Fruit fly (Drosophila melanogaster) whole organism, embryonic: ENCODE measurements around the gene CG15200.

Experiments
- Blimp-1 ChIP-seq: fragments of 200-800 bp; sonication (Bioruptor generic); optimal IDR thresholded peaks from 3 replicates; lab custom pipeline; 2018; ENCODE audit warnings: missing biosample characterization, missing genetic modification characterization, mild to moderate bottlenecking, moderate library complexity, missing genetic modification reagents
- CG10979 ChIP-seq: fragments of 200-800 bp; sonication (Bioruptor generic); optimal IDR thresholded peaks from 2 replicates; lab custom pipeline; 2018; ENCODE audit warnings: missing biosample characterization, mild to moderate bottlenecking, missing genetic modification characterization, moderate library complexity
- CG11695 ChIP-seq: fragments of 200-800 bp; sonication (Bioruptor generic); IDR thresholded peaks from 3 replicates; pipeline ENCODE4 v1.3.6; 2022; ENCODE audit warnings: missing biosample characterization, missing genetic modification characterization
- CG12659 ChIP-seq: fragments of 200-800 bp; sonication (Bioruptor generic); optimal IDR thresholded peaks from 3 replicates; lab custom pipeline; 2017; ENCODE audit warnings: mild to moderate bottlenecking, missing biosample characterization, missing genetic modification reagents, missing genetic modification characterization
- CG14441 ChIP-seq: fragments of 200-800 bp; sonication (Bioruptor generic); IDR thresholded peaks from 2 replicates; pipeline ENCODE4 v1.3.6; 2022; ENCODE audit warnings: missing biosample characterization, missing genetic modification characterization
- CG15696 ChIP-seq: fragments of 200-800 bp; sonication (Bioruptor generic); optimal IDR thresholded peaks from 2 replicates; lab custom pipeline; 2019; ENCODE audit warnings: missing biosample characterization, mild to moderate bottlenecking, missing genetic modification characterization, moderate library complexity
- CG1603 ChIP-seq: fragments of 200-800 bp; sonication (Bioruptor generic); optimal IDR thresholded peaks from 2 replicates; lab custom pipeline; 2019; ENCODE audit warnings: missing biosample characterization, mild to moderate bottlenecking, missing genetic modification characterization, moderate library complexity
- CG17359 ChIP-seq: fragments of 200-800 bp; sonication (Bioruptor generic); optimal IDR thresholded peaks from 3 replicates; lab custom pipeline; 2018; ENCODE audit warnings: missing biosample characterization, mild to moderate bottlenecking, missing genetic modification characterization, moderate library complexity
- CG34422 ChIP-seq: fragments of 200-800 bp; sonication (Bioruptor generic); IDR thresholded peaks from 3 replicates; pipeline ENCODE4 v1.3.6; 2022; ENCODE audit warnings: missing biosample characterization, missing genetic modification characterization
- CG3995 ChIP-seq: fragments of 200-800 bp; sonication (Bioruptor generic); optimal IDR thresholded peaks from 3 replicates; lab custom pipeline; 2016; ENCODE audit warnings: missing biosample characterization, missing genetic modification characterization
- CG4730 ChIP-seq: fragments of 200-800 bp; sonication (Bioruptor generic); IDR thresholded peaks from 2 replicates; pipeline ENCODE4 v1.3.6; 2022; ENCODE audit warnings: missing biosample characterization, missing genetic modification characterization
- CG6689 ChIP-seq: fragments of 200-800 bp; sonication (Bioruptor generic); IDR thresholded peaks from 2 replicates; pipeline ENCODE4 v1.3.6; 2022; ENCODE audit warnings: missing biosample characterization, missing genetic modification characterization
- CkIIα-i1 ChIP-seq: fragments of 200-800 bp; sonication (Bioruptor generic); IDR thresholded peaks from 2 replicates; pipeline ENCODE4 v1.3.6; 2022; ENCODE audit warnings: missing biosample characterization, missing genetic modification characterization
- Drgx ChIP-seq: fragments of 200-800 bp; sonication (Bioruptor generic); IDR thresholded peaks from 2 replicates; pipeline ENCODE4 v1.3.6; 2022; ENCODE audit warnings: missing biosample characterization, missing genetic modification characterization
- Fer3 ChIP-seq: fragments of 200-800 bp; sonication (Bioruptor generic); optimal IDR thresholded peaks from 2 replicates; lab custom pipeline; 2018; ENCODE audit warnings: missing biosample characterization, mild to moderate bottlenecking, missing genetic modification characterization, moderate library complexity
- Hsf ChIP-seq: fragments of 200-800 bp; sonication (Bioruptor generic); optimal IDR thresholded peaks from 3 replicates; lab custom pipeline; 2016; ENCODE audit warnings: missing biosample characterization, missing genetic modification characterization
- Lhr ChIP-seq: fragments of 200-800 bp; sonication (Bioruptor generic); optimal IDR thresholded peaks from 3 replicates; lab custom pipeline; 2017; ENCODE audit warnings: mild to moderate bottlenecking, missing biosample characterization, missing genetic modification reagents, missing genetic modification characterization
- MESR4 ChIP-seq: fragments of 200-800 bp; sonication (Bioruptor generic); optimal IDR thresholded peaks from 2 replicates; lab custom pipeline; 2018; ENCODE audit warnings: missing biosample characterization, mild to moderate bottlenecking, missing genetic modification characterization, moderate library complexity
- Med ChIP-seq: fragments of 200-800 bp; sonication (Bioruptor generic); peaks from one replicate; lab custom pipeline; 2016; ENCODE audit warnings: missing biosample characterization, missing genetic modification characterization, mild to moderate bottlenecking, inconsistent platforms, moderate library complexity
- NC2β ChIP-seq: fragments of 200-800 bp; sonication (Bioruptor generic); optimal IDR thresholded peaks from 2 replicates; lab custom pipeline; 2016; ENCODE audit warnings: missing biosample characterization, missing genetic modification characterization
- Opbp ChIP-seq: fragments of 200-800 bp; sonication (Bioruptor generic); IDR thresholded peaks from 3 replicates; pipeline ENCODE4 v1.3.6; 2022; ENCODE audit warnings: missing biosample characterization, missing genetic modification characterization; ENCODE audit not compliant: partially characterized antibody
- Poxn ChIP-seq: fragments of 200-800 bp; sonication (Bioruptor generic); IDR thresholded peaks from 2 replicates; pipeline ENCODE4 v1.3.6; 2022; ENCODE audit warnings: missing biosample characterization, missing genetic modification characterization
- Ptx1 ChIP-seq: fragments of 200-800 bp; sonication (Bioruptor generic); IDR thresholded peaks from 2 replicates; pipeline ENCODE4 v1.3.6; 2022; ENCODE audit warnings: missing biosample characterization, missing genetic modification characterization
- Rfx ChIP-seq: fragments of 200-800 bp; sonication (Bioruptor generic); IDR thresholded peaks from 2 replicates; pipeline ENCODE4 v1.3.6; 2022; ENCODE audit warnings: missing biosample characterization, missing genetic modification characterization
- Sox100B ChIP-seq: fragments of 200-800 bp; sonication (Bioruptor generic); optimal IDR thresholded peaks from 3 replicates; lab custom pipeline; 2018; ENCODE audit warnings: missing biosample characterization, mild to moderate bottlenecking, missing genetic modification characterization
- Spps ChIP-seq: fragments of 200-800 bp; sonication (Bioruptor generic); optimal IDR thresholded peaks from 2 replicates; lab custom pipeline; 2018; ENCODE audit warnings: missing biosample characterization, mild to moderate bottlenecking, missing genetic modification characterization
- Trl ChIP-seq, 3 experiments: fragments of >200 bp in 2 of 3; fragments of 200-800 bp in 1 of 3; sonication (Bioruptor generic) in 1 of 3; optimal IDR thresholded peaks; 2 replicates in 1 of 3; 3 replicates in 2 of 3; lab custom pipeline; 2016 to 2017; ENCODE audit warnings: missing biosample characterization in 1 of 3, missing genetic modification characterization in 1 of 3
- ac ChIP-seq: fragments of 200-800 bp; sonication (Bioruptor generic); optimal IDR thresholded peaks from 3 replicates; lab custom pipeline; 2017; ENCODE audit warnings: missing biosample characterization, mild to moderate bottlenecking, missing genetic modification characterization
- cg ChIP-seq: fragments of 200-800 bp; sonication (Bioruptor generic); optimal IDR thresholded peaks from 3 replicates; lab custom pipeline; 2019; ENCODE audit warnings: missing biosample characterization, mild to moderate bottlenecking, missing genetic modification characterization, moderate library complexity
- chn ChIP-seq: fragments of 200-800 bp; sonication (Bioruptor generic); optimal IDR thresholded peaks from 2 replicates; lab custom pipeline; 2016; ENCODE audit warnings: missing biosample characterization, missing genetic modification characterization
- crol ChIP-seq: fragments of 200-800 bp; sonication (Bioruptor generic); IDR thresholded peaks from 2 replicates; pipeline ENCODE4 v1.3.6; 2022; ENCODE audit warnings: missing biosample characterization, missing genetic modification characterization
- da ChIP-seq: fragments of 200-800 bp; sonication (Bioruptor generic); optimal IDR thresholded peaks from 2 replicates; lab custom pipeline; 2016; ENCODE audit warnings: missing biosample characterization, missing genetic modification characterization
- dmrt11E ChIP-seq: fragments of 200-800 bp; sonication (Bioruptor generic); optimal IDR thresholded peaks from 3 replicates; lab custom pipeline; 2018; ENCODE audit warnings: missing biosample characterization, mild to moderate bottlenecking, missing genetic modification characterization, moderate library complexity
- dysf ChIP-seq: fragments of 200-800 bp; sonication (Bioruptor generic); IDR thresholded peaks from 3 replicates; pipeline ENCODE4 v1.3.6; 2022; ENCODE audit warnings: missing biosample characterization, missing genetic modification characterization
- ems ChIP-seq: fragments of 200-800 bp; sonication (Bioruptor generic); optimal IDR thresholded peaks from 3 replicates; lab custom pipeline; 2016; ENCODE audit warnings: missing biosample characterization, missing genetic modification characterization
- gsb ChIP-seq: fragments of 200-800 bp; sonication (Bioruptor generic); IDR thresholded peaks from 2 replicates; pipeline ENCODE4 v1.3.6; 2022; ENCODE audit warnings: missing biosample characterization, missing genetic modification characterization
- hb ChIP-seq: fragments of 200-800 bp; sonication (Bioruptor generic); IDR thresholded peaks from 3 replicates; pipeline ENCODE4 v1.3.6; 2022; ENCODE audit warnings: missing biosample characterization, missing genetic modification characterization; ENCODE audit not compliant: partially characterized antibody
- luna ChIP-seq: fragments of 200-800 bp; sonication (Bioruptor generic); optimal IDR thresholded peaks from 2 replicates; lab custom pipeline; 2016; ENCODE audit warnings: missing biosample characterization, missing genetic modification characterization
- prd ChIP-seq, 3 experiments: fragments of >200 bp in 2 of 3; fragments of 200-800 bp in 1 of 3; sonication (Bioruptor generic) in 1 of 3; optimal IDR thresholded peaks in 2 of 3; IDR thresholded peaks in 1 of 3; 2 replicates in 2 of 3; 3 replicates in 1 of 3; pipeline versions ENCODE4 v1.3.6 to Lab custom; 2017 to 2022; ENCODE audit warnings: missing biosample characterization in 1 of 3, missing genetic modification characterization in 1 of 3
- repo ChIP-seq: fragments of 200-800 bp; sonication (Bioruptor generic); optimal IDR thresholded peaks from 2 replicates; lab custom pipeline; 2016; ENCODE audit warnings: missing biosample characterization, missing genetic modification characterization
- sens ChIP-seq: fragments of 200-800 bp; sonication (Bioruptor generic); peaks from one replicate; lab custom pipeline; 2016; ENCODE audit warnings: missing biosample characterization, missing genetic modification characterization
- shn ChIP-seq: fragments of 200-800 bp; sonication (Bioruptor generic); optimal IDR thresholded peaks from 3 replicates; lab custom pipeline; 2016; ENCODE audit warnings: missing biosample characterization, missing genetic modification characterization
- unpg ChIP-seq: fragments of 200-800 bp; sonication (Bioruptor generic); optimal IDR thresholded peaks from 3 replicates; lab custom pipeline; 2018; ENCODE audit warnings: missing biosample characterization, mild to moderate bottlenecking, missing genetic modification characterization, moderate library complexity
- wek ChIP-seq: fragments of 200-800 bp; sonication (Bioruptor generic); optimal IDR thresholded peaks from 3 replicates; lab custom pipeline; 2018; ENCODE audit warnings: missing biosample characterization, mild to moderate bottlenecking, missing genetic modification characterization, moderate library complexity

Gene CG15200

DNA sequence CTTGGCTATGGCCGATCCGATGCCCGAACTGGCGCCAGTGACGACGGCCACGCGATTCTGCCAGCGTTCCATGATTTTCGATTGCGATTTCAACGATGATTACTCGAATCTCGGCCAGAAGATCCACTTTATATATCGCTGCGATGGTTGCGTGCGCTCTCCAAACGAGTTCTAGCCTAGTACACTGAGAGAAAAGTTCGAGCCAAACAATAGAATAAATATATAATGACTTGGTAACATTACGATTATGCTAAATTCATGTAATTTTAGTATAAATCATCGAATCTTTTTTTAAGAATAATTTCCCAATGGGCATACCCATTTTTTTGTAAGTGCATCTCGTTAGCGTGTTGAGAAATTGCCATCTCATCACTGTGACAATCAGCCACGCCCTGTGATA, 13.8 kb upstream of the CG15200 start, which contains the start of gene Antdh:
Antdh (minus strand) TSS at position 101 of the 400 bp plus-strand sequence.
- peak; percentile 40; the same call in 1 of the 2 replicates for TF ChIP-seq CG6689
- peak; percentile 21 for TF ChIP-seq CG1603 (tag; lab: Kevin White, UChicago)
- no peak for TF ChIP-seq CG34422
- TF ChIP-seq wek (GFP tag; lab: Kevin White, UChicago), result no peak
- peak; percentile 22; the same call in 1 of the 2 replicates for TF ChIP-seq Ptx1 (GFP tag; lab: Robert Waterston, UW)
- TF ChIP-seq gsb (GFP tag; lab: Robert Waterston, UW), result no peak
- 0 out of 3 replicates have a peak, but pooled peaks have one; percentile 22 for TF ChIP-seq dysf (GFP tag; lab: Robert Waterston, UW)
- TF ChIP-seq Sox100B (GFP tag; lab: Kevin White, UChicago), result no peak
- TF ChIP-seq da (GFP tag; lab: Kevin White, UChicago), result no peak
- TF ChIP-seq hb, result no peak
- no peak for TF ChIP-seq Hsf
- peak; percentile 21; the same call in 1 of the 2 replicates for TF ChIP-seq Drgx (GFP tag; lab: Robert Waterston, UW)
- peak; percentile 33 for TF ChIP-seq Med (GFP tag; lab: Kevin White, UChicago)
- peak; percentile 47 for TF ChIP-seq Rfx (GFP tag; lab: Robert Waterston, UW)
- TF ChIP-seq CG14441 (GFP tag; lab: Robert Waterston, UW), result no peak
- TF ChIP-seq luna (GFP tag; lab: Kevin White, UChicago), result no peak
- TF ChIP-seq CG15696 (tag; lab: Kevin White, UChicago), result no peak
- TF ChIP-seq MESR4, result no peak
- no peak for TF ChIP-seq CG3995
- peak; percentile 0 for TF ChIP-seq CG10979 (tag; lab: Kevin White, UChicago)
- no peak for TF ChIP-seq Spps
- TF ChIP-seq CG4730 (GFP tag; lab: Robert Waterston, UW), result no peak
- no peak for TF ChIP-seq Blimp-1
- TF ChIP-seq Trl (optimal IDR thresholded peaks at IDR 0.05; lab: Kevin White, UChicago), result no peak
- no peak for TF ChIP-seq Trl (GFP tag; optimal IDR thresholded peaks at IDR 0.05; lab: Kevin White, UChicago)
- TF ChIP-seq prd (optimal IDR thresholded peaks at IDR 0.05; lab: Kevin White, UChicago), result no peak
- peak; percentile 32; the same call in 1 of the 3 replicates for TF ChIP-seq prd (GFP tag; IDR thresholded peaks at IDR 0.05; lab: Robert Waterston, UW)
- TF ChIP-seq sens, result peak; percentile 60

DNA sequence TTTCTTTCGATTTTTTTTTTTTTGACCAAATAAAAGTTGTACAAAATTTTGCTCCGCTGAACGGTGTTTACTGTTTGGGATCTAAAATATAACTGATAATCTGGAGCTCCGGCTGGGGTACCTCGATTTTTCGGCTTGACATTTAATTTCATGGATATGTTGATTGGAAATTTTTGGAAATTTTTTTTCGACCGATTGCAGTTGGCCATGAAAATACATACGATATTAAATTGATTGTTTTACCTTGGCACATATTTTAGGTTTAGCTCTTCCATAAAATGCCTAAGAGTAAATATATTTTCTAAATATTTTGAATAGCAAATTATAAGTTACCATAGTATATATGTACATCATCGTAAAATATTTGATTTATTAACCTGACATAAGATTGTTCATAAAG, 12.2 kb upstream of the CG15200 start, which contains the start of gene CG1394:
CG1394 (minus strand) TSS at position 101 of the 400 bp plus-strand sequence.
- TF ChIP-seq shn (no peak), Fer3 (tag; lab: Kevin White, UChicago) (no peak), repo (GFP tag; lab: Kevin White, UChicago) (no peak), NC2β (GFP tag; lab: Kevin White, UChicago) (no peak), CG11695 (GFP tag; lab: Robert Waterston, UW) (no peak), ac (GFP tag; lab: Kevin White, UChicago) (no peak), Poxn (GFP tag; lab: Robert Waterston, UW) (no peak), CG17359 (tag; lab: Kevin White, UChicago) (no peak), Lhr (no peak), ems (GFP tag; lab: Kevin White, UChicago) (no peak), Opbp (GFP tag; lab: Robert Waterston, UW) (no peak)

DNA sequence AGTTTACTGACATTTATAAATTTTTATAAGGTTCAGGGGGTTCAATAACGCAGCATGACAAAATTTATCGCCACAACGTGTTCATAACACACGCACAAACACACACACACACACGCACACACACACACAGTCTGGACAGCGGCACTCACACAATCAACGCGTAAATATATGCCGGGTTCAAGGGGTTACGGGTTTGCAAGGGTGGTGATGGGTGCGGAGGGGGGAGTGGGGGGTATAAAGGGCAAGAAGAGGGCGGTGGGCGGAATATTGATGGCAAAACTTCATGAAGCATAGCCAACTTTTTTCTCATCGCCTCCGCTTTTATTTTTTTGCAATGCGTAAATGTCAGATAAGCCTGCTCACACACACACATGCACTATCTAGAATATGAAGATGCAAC, 6.7 kb upstream of the CG15200 start:
- no peak for TF ChIP-seq dmrt11E (tag; lab: Kevin White, UChicago)
- TF ChIP-seq chn (GFP tag; lab: Kevin White, UChicago), result no peak
- no peak for TF ChIP-seq unpg
- no peak for TF ChIP-seq CG12659 (GFP tag; lab: Kevin White, UChicago)
- TF ChIP-seq cg (GFP tag; lab: Kevin White, UChicago), result no peak
- TF ChIP-seq CkIIα-i1 (GFP tag; lab: Robert Waterston, UW), result no peak
- peak; percentile 56 for TF ChIP-seq crol (GFP tag; lab: Robert Waterston, UW)
